Worm (Caenorhabditis elegans) whole organism, mixed stage, embryonic: Measurements from ENCODE around the gene qns-1.

Experiments used
- lin-13 ChIP-seq: fragments of 150-350 bp; optimal IDR thresholded peaks from 2 replicates; lab custom pipeline; 2014; ENCODE audit warnings: missing biosample characterization, missing genetic modification characterization
- tbx-8 ChIP-seq: fragments of 200-800 bp; sonication (Bioruptor generic); optimal IDR thresholded peaks from 2 replicates; lab custom pipeline; 2018; ENCODE audit warnings: mild to moderate bottlenecking, missing genetic modification characterization, moderate library complexity, missing compliant biosample characterization
- zip-8 ChIP-seq: fragments of 150-350 bp; optimal IDR thresholded peaks from 2 replicates; lab custom pipeline; 2014; ENCODE audit warnings: missing biosample characterization, missing genetic modification characterization

- TF ChIP-seq tbx-8 (GFP tag; lab: Kevin White, UChicago) (no peak), zip-8 (no peak), lin-13 (no peak)
Observed at ce11 chrIV:10180133-10180749, 38.9 kb downstream of the qns-1 start, which contains the start of gene gta-1.
